Worm (Caenorhabditis elegans): ENCODE data around the gene igcm-2.

DNA sequence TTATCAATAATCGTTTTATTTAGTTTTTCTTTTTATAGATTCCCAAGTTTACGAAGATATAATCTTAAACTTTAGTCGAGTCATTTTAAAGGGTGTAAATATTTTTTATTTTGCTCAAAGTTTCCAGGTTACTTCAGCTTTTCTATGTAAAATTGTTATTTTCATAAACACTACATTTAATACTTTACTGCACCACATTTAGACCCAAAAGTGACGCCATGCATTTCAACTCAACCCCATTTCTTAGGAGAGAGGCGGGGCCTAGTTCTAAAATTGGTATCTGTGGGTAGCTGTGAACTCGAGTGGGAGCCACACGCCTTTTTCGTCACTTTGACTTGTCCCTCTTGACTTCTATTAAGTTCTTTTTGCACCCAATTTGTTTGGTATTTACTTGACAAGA, 21.2 kb upstream of the igcm-2 start, which contains the start of gene T22E5.1:
- TF ChIP-seq flt-1 (GFP tag; IDR thresholded peaks at IDR 0.05) (no peak), ztf-23 (GFP tag; IDR thresholded peaks at IDR 0.05) (no peak), cog-1 (tag; optimal IDR thresholded peaks at IDR 0.05) (no peak), ref-1 (GFP tag; conservative IDR thresholded peaks at IDR 0.05) (no peak), T22C8.4 (GFP tag; IDR thresholded peaks at IDR 0.05) (no peak), tab-1 (GFP tag; IDR thresholded peaks at IDR 0.05) (no peak)
